Fruit fly (Drosophila melanogaster): ENCODE data around the gene CG1208.

CG1208 gene

DNA sequence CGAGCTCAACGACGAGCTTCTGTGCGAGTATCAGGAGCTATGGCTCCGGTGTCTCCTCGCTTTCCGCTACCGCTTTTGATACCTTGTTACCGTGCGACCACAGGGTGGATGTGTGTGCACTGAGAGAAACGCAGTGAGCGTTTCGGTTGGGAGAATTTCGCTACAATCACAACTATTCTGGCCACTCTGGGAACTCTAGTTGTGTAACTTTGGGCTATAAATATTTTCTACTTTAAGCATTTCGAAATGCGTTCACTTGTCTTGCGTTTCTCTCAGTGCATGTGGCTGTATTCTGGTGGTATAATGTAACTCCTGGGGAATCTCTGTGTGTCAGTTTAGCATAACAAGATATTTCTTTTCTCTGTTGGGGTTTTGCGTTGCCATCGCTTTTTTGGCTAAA, 40.0 kb downstream of the CG1208 start (continued):
- TF ChIP-seq CG7745 (tag; optimal IDR thresholded peaks at IDR 0.05) (no peak), CG32532 (GFP tag; IDR thresholded peaks at IDR 0.05) (0 out of 2 replicates have a peak, but pooled peaks have one; percentile 5), emc (GFP tag; optimal IDR thresholded peaks at IDR 0.05) (no peak), Lpt (GFP tag; optimal IDR thresholded peaks at IDR 0.05) (no peak), CG4404 (GFP tag; IDR thresholded peaks at IDR 0.05) (no peak), CG17359 (tag; optimal IDR thresholded peaks at IDR 0.05) (no peak), fd3F (GFP tag; optimal IDR thresholded peaks at IDR 0.05) (no peak), sens (GFP tag) (peak; percentile 82), Stat92E (GFP tag; optimal IDR thresholded peaks at IDR 0.05) (no peak), CG34224 (GFP tag; IDR thresholded peaks at IDR 0.05; ENCODE audit: partially characterized antibody) (no peak), CG30431 (GFP tag; optimal IDR thresholded peaks at IDR 0.05) (peak; percentile 29), ftz-f1 (GFP tag; optimal IDR thresholded peaks at IDR 0.05) (no peak), luna (GFP tag; optimal IDR thresholded peaks at IDR 0.05) (no peak), kah (GFP tag; optimal IDR thresholded peaks at IDR 0.05) (no peak), CG7357 (GFP tag; IDR thresholded peaks at IDR 0.05) (no peak), Dp (GFP tag; optimal IDR thresholded peaks at IDR 0.05) (no peak), Eip74EF (GFP tag; optimal IDR thresholded peaks at IDR 0.05) (no peak), schlank (tag; optimal IDR thresholded peaks at IDR 0.05) (no peak), Ptx1 (GFP tag; IDR thresholded peaks at IDR 0.05) (0 out of 2 replicates have a peak, but pooled peaks have one; percentile 20), NC2α (GFP tag; optimal IDR thresholded peaks at IDR 0.05) (no peak), NfI (GFP tag; optimal IDR thresholded peaks at IDR 0.05) (no peak), CG4360 (GFP tag; IDR thresholded peaks at IDR 0.05) (no peak), bab2 (GFP tag; optimal IDR thresholded peaks at IDR 0.05) (no peak), lab (GFP tag; optimal IDR thresholded peaks at IDR 0.05) (peak; percentile 44), B-H1 (GFP tag; IDR thresholded peaks at IDR 0.05) (no peak), CG34422 (GFP tag; IDR thresholded peaks at IDR 0.05) (no peak), Doc3 (GFP tag; IDR thresholded peaks at IDR 0.05; ENCODE audit: partially characterized antibody) (no peak), fu2 (GFP tag; optimal IDR thresholded peaks at IDR 0.05) (no peak), CG18764 (GFP tag; optimal IDR thresholded peaks at IDR 0.05) (no peak), CG18599 (GFP tag; optimal IDR thresholded peaks at IDR 0.05) (peak; percentile 60), CG17912 (GFP tag; optimal IDR thresholded peaks at IDR 0.05) (no peak), CG18011 (GFP tag; optimal IDR thresholded peaks at IDR 0.05) (no peak), nau (GFP tag; optimal IDR thresholded peaks at IDR 0.05) (no peak), Ets65A (GFP tag) (peak; percentile 93), CG14014 (GFP tag; IDR thresholded peaks at IDR 0.05) (0 out of 2 replicates have a peak, but pooled peaks have one; percentile 12), rib (GFP tag; IDR thresholded peaks at IDR 0.05) (no peak), chn (GFP tag; optimal IDR thresholded peaks at IDR 0.05) (no peak), danr (GFP tag; IDR thresholded peaks at IDR 0.05) (no peak), CG11085 (GFP tag; IDR thresholded peaks at IDR 0.05) (no peak), CG13287 (GFP tag; IDR thresholded peaks at IDR 0.05; ENCODE audit: partially characterized antibody) (no peak), caup (GFP tag; optimal IDR thresholded peaks at IDR 0.05; ENCODE audit: severe bottlenecking) (peak; percentile 22), GATAe (GFP tag; conservative IDR thresholded peaks at IDR 0.05) (no peak), CG5180 (GFP tag; optimal IDR thresholded peaks at IDR 0.05) (no peak), CG9932 (GFP tag; IDR thresholded peaks at IDR 0.05) (no peak), nom (GFP tag; optimal IDR thresholded peaks at IDR 0.05) (no peak), MESR4 (GFP tag; optimal IDR thresholded peaks at IDR 0.05) (no peak), Camta (GFP tag; optimal IDR thresholded peaks at IDR 0.05) (no peak), Ssrp (tag; optimal IDR thresholded peaks at IDR 0.05) (no peak), ewg (GFP tag; optimal IDR thresholded peaks at IDR 0.05) (no peak), tll (GFP tag; optimal IDR thresholded peaks at IDR 0.05) (no peak)
